Fruit fly (Drosophila melanogaster): Measurements from ENCODE around the gene CG12123.

DNA sequence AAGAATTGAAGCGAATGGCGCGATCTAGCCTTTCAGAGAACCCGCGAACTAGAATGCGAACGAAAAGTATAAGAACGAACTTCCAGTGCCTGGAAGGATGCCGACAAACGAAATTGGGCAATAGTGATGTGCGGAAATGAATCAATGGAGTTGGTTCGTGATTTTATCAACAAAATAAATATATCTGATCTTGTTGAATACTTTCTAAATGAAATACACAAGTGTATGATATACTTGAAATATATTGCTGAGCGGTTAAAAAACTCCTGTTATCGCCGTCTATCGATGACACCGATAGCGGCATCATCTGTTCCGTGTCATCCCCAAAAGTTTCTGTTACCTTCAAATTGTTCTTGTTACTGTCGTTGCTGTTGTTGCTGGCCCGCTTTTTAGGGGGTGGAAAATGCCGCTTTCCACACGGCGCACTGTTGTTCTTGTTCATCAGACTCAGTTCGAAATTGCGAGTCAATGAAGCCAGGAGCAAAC lies 47.4 kb upstream of the CG12123 start, which contains the start of gene otu:
- TF ChIP-seq gl (tag; optimal IDR thresholded peaks at IDR 0.05): no peak
- TF ChIP-seq CG15710 (tag; optimal IDR thresholded peaks at IDR 0.05): no peak
- TF ChIP-seq EcR (GFP tag; optimal IDR thresholded peaks at IDR 0.05): no peak
- TF ChIP-seq Pif1A (GFP tag; optimal IDR thresholded peaks at IDR 0.05): no peak
